Fruit fly (Drosophila melanogaster) whole organism, embryonic: ENCODE data around the gene fz4.

ENCODE experiments used
- Aef1 ChIP-seq: fragments of 200-800 bp; sonication (Bioruptor generic); IDR thresholded peaks from 3 replicates; pipeline ENCODE4 v1.3.6; 2022; ENCODE audit warnings: missing biosample characterization, missing genetic modification characterization
- CG10267 ChIP-seq: fragments of 200-800 bp; sonication (Bioruptor generic); optimal IDR thresholded peaks from 2 replicates; lab custom pipeline; 2018; ENCODE audit warnings: missing biosample characterization, mild to moderate bottlenecking, missing genetic modification characterization, moderate library complexity
- CG10543 ChIP-seq: fragments of 200-800 bp; sonication (Bioruptor generic); optimal IDR thresholded peaks from 3 replicates; lab custom pipeline; 2017; ENCODE audit warnings: missing biosample characterization, mild to moderate bottlenecking, missing genetic modification characterization, moderate library complexity
- CG10979 ChIP-seq: fragments of 200-800 bp; sonication (Bioruptor generic); optimal IDR thresholded peaks from 2 replicates; lab custom pipeline; 2018; ENCODE audit warnings: missing biosample characterization, mild to moderate bottlenecking, missing genetic modification characterization, moderate library complexity
- CG11085 ChIP-seq: fragments of 200-800 bp; sonication (Bioruptor generic); IDR thresholded peaks from 2 replicates; pipeline ENCODE4 v1.3.6; 2022; ENCODE audit warnings: missing biosample characterization, missing genetic modification characterization
- CG11456 ChIP-seq: fragments of 200-800 bp; sonication (Bioruptor generic); IDR thresholded peaks from 3 replicates; pipeline ENCODE4 v1.3.6; 2022; ENCODE audit warnings: missing biosample characterization, missing genetic modification characterization
- CG12744 ChIP-seq: fragments of 200-800 bp; sonication (Bioruptor generic); optimal IDR thresholded peaks from 2 replicates; lab custom pipeline; 2016; ENCODE audit warnings: missing biosample characterization, missing genetic modification characterization
- CG13123 ChIP-seq: fragments of 200-800 bp; sonication (Bioruptor generic); optimal IDR thresholded peaks from 2 replicates; lab custom pipeline; 2016; ENCODE audit warnings: missing biosample characterization, missing genetic modification characterization
- CG14050 ChIP-seq: fragments of 200-800 bp; sonication (Bioruptor generic); IDR thresholded peaks from 3 replicates; pipeline ENCODE4 v1.3.6; 2022; ENCODE audit warnings: missing biosample characterization, missing genetic modification characterization
- CG15514 ChIP-seq: fragments of 200-800 bp; sonication (Bioruptor generic); optimal IDR thresholded peaks from 3 replicates; lab custom pipeline; 2017; ENCODE audit warnings: missing biosample characterization, missing genetic modification characterization, mild to moderate bottlenecking, moderate library complexity, missing genetic modification reagents
- CG15696 ChIP-seq: fragments of 200-800 bp; sonication (Bioruptor generic); optimal IDR thresholded peaks from 2 replicates; lab custom pipeline; 2019; ENCODE audit warnings: missing biosample characterization, mild to moderate bottlenecking, missing genetic modification characterization, moderate library complexity
- CG17612 ChIP-seq: fragments of 200-800 bp; sonication (Bioruptor generic); IDR thresholded peaks from 2 replicates; pipeline ENCODE4 v1.3.6; 2022; ENCODE audit warnings: missing biosample characterization, missing genetic modification characterization
- CG18619 ChIP-seq: fragments of 200-800 bp; sonication (Bioruptor generic); optimal IDR thresholded peaks from 3 replicates; lab custom pipeline; 2017; ENCODE audit warnings: missing biosample characterization, mild to moderate bottlenecking, missing genetic modification characterization
- CG2202 ChIP-seq: fragments of 200-800 bp; sonication (Bioruptor generic); optimal IDR thresholded peaks from 2 replicates; lab custom pipeline; 2018; ENCODE audit warnings: missing biosample characterization, mild to moderate bottlenecking, missing genetic modification characterization
- CG30020 ChIP-seq: fragments of 200-800 bp; optimal IDR thresholded peaks from 2 replicates; lab custom pipeline; 2019; ENCODE audit warnings: missing biosample characterization, mild to moderate bottlenecking, missing genetic modification characterization, moderate library complexity
- CG30403 ChIP-seq: fragments of 200-800 bp; sonication (Bioruptor generic); optimal IDR thresholded peaks from 3 replicates; lab custom pipeline; 2016; ENCODE audit warnings: missing biosample characterization, missing genetic modification characterization
- CG3281 ChIP-seq: fragments of 200-800 bp; sonication (Bioruptor generic); optimal IDR thresholded peaks from 3 replicates; lab custom pipeline; 2017; ENCODE audit warnings: missing biosample characterization, mild to moderate bottlenecking, missing genetic modification characterization
- CG34224 ChIP-seq: fragments of 200-800 bp; sonication (Bioruptor generic); IDR thresholded peaks from 3 replicates; pipeline ENCODE4 v1.3.6; 2022; ENCODE audit warnings: missing biosample characterization, missing genetic modification characterization; ENCODE audit not compliant: partially characterized antibody
- CG6689 ChIP-seq: fragments of 200-800 bp; sonication (Bioruptor generic); IDR thresholded peaks from 2 replicates; pipeline ENCODE4 v1.3.6; 2022; ENCODE audit warnings: missing biosample characterization, missing genetic modification characterization
- CG8290 ChIP-seq, 3 experiments: fragments of 200-800 bp; sonication (Bioruptor generic); optimal IDR thresholded peaks; 2 replicates each; lab custom pipeline; 2016 to 2019; ENCODE audit warnings: missing biosample characterization in 3 of 3, missing genetic modification characterization in 3 of 3, mild to moderate bottlenecking in 2 of 3, moderate library complexity in 1 of 3
- CG8388 ChIP-seq: fragments of 200-800 bp; sonication (Bioruptor generic); optimal IDR thresholded peaks from 2 replicates; lab custom pipeline; 2019; ENCODE audit warnings: missing biosample characterization, mild to moderate bottlenecking, missing genetic modification characterization, moderate library complexity
- CG9797 ChIP-seq: fragments of 200-800 bp; sonication (Bioruptor generic); optimal IDR thresholded peaks from 3 replicates; lab custom pipeline; 2018; ENCODE audit warnings: missing biosample characterization, mild to moderate bottlenecking, missing genetic modification characterization
- D19A ChIP-seq: fragments of 200-800 bp; optimal IDR thresholded peaks from 3 replicates; lab custom pipeline; 2019; ENCODE audit warnings: missing biosample characterization, mild to moderate bottlenecking, missing genetic modification characterization, moderate library complexity
- Dip2 ChIP-seq: fragments of 200-800 bp; sonication (Bioruptor generic); IDR thresholded peaks from 2 replicates; pipeline ENCODE4 v1.3.6; 2022; ENCODE audit warnings: missing biosample characterization, missing genetic modification characterization
- Dll ChIP-seq: fragments of 200-800 bp; sonication (Bioruptor generic); IDR thresholded peaks from 4 replicates; pipeline ENCODE4 v1.3.6; 2022; ENCODE audit warnings: missing biosample characterization, missing genetic modification characterization; ENCODE audit not compliant: partially characterized antibody
- E2f2 ChIP-seq: fragments of 200-800 bp; sonication (Bioruptor generic); IDR thresholded peaks from 2 replicates; pipeline ENCODE4 v1.3.6; 2022; ENCODE audit warnings: missing biosample characterization, missing genetic modification characterization
- Elba2 ChIP-seq: fragments of 200-800 bp; sonication (Bioruptor generic); optimal IDR thresholded peaks from 3 replicates; lab custom pipeline; 2016; ENCODE audit warnings: missing biosample characterization, missing genetic modification characterization
- Kr ChIP-seq: fragments of 200-800 bp; sonication (Bioruptor generic); optimal IDR thresholded peaks from 2 replicates; lab custom pipeline; 2017; ENCODE audit warnings: missing biosample characterization, mild to moderate bottlenecking, missing genetic modification characterization
- Mrtf ChIP-seq: fragments of 200-800 bp; sonication (Bioruptor generic); IDR thresholded peaks from 3 replicates; pipeline ENCODE4 v1.3.6; 2022; ENCODE audit warnings: missing biosample characterization, missing genetic modification characterization
- Optix ChIP-seq: fragments of 200-800 bp; sonication (Bioruptor generic); IDR thresholded peaks from 3 replicates; pipeline ENCODE4 v1.3.6; 2022; ENCODE audit warnings: missing biosample characterization, missing genetic modification characterization
- PHDP ChIP-seq: fragments of 200-800 bp; sonication (Bioruptor generic); optimal IDR thresholded peaks from 3 replicates; lab custom pipeline; 2018; ENCODE audit warnings: missing biosample characterization, mild to moderate bottlenecking, missing genetic modification characterization, moderate library complexity
- Scr ChIP-seq: fragments of 200-800 bp; sonication (Bioruptor generic); IDR thresholded peaks from 2 replicates; pipeline ENCODE4 v1.3.6; 2022; ENCODE audit warnings: missing biosample characterization, missing genetic modification characterization; ENCODE audit not compliant: partially characterized antibody
- Taf1 ChIP-seq: fragments of 200-800 bp; sonication (Bioruptor generic); IDR thresholded peaks from 2 replicates; pipeline ENCODE4 v1.3.6; 2022; ENCODE audit warnings: missing biosample characterization, missing genetic modification characterization
- al ChIP-seq: fragments of 200-800 bp; sonication (Bioruptor generic); IDR thresholded peaks from 2 replicates; pipeline ENCODE4 v1.3.6; 2022; ENCODE audit warnings: missing biosample characterization, missing genetic modification characterization
- cato ChIP-seq: fragments of 200-800 bp; sonication (Bioruptor generic); optimal IDR thresholded peaks from 2 replicates; lab custom pipeline; 2016; ENCODE audit warnings: missing biosample characterization, missing genetic modification characterization, borderline replicate concordance
- crol ChIP-seq: fragments of 200-800 bp; sonication (Bioruptor generic); IDR thresholded peaks from 2 replicates; pipeline ENCODE4 v1.3.6; 2022; ENCODE audit warnings: missing biosample characterization, missing genetic modification characterization
- dmrt11E ChIP-seq: fragments of 200-800 bp; sonication (Bioruptor generic); optimal IDR thresholded peaks from 3 replicates; lab custom pipeline; 2018; ENCODE audit warnings: missing biosample characterization, mild to moderate bottlenecking, missing genetic modification characterization, moderate library complexity
- fd3F ChIP-seq: fragments of 200-800 bp; sonication (Bioruptor generic); optimal IDR thresholded peaks from 2 replicates; lab custom pipeline; 2018; ENCODE audit warnings: missing biosample characterization, mild to moderate bottlenecking, missing genetic modification characterization, moderate library complexity
- gcm ChIP-seq: fragments of 200-800 bp; sonication (Bioruptor generic); optimal IDR thresholded peaks from 2 replicates; lab custom pipeline; 2019; ENCODE audit warnings: missing biosample characterization, mild to moderate bottlenecking, missing genetic modification characterization, moderate library complexity
- hbn ChIP-seq: fragments of 200-800 bp; sonication (Bioruptor generic); IDR thresholded peaks from 2 replicates; pipeline ENCODE4 v1.3.6; 2022; ENCODE audit warnings: missing biosample characterization, missing genetic modification characterization; ENCODE audit not compliant: partially characterized antibody
- insv ChIP-seq, 2 experiments: fragments of 200-800 bp; sonication (Bioruptor generic); optimal IDR thresholded peaks; 3 replicates each; lab custom pipeline; 2016 to 2018; ENCODE audit warnings: missing biosample characterization in 2 of 2, missing genetic modification characterization in 2 of 2
- klu ChIP-seq: fragments of 200-800 bp; sonication (Bioruptor generic); IDR thresholded peaks from 2 replicates; pipeline ENCODE4 v1.3.6; 2022; ENCODE audit warnings: missing biosample characterization, missing genetic modification characterization
- nau ChIP-seq: fragments of 200-800 bp; sonication (Bioruptor generic); optimal IDR thresholded peaks from 3 replicates; lab custom pipeline; 2017; ENCODE audit warnings: missing biosample characterization, mild to moderate bottlenecking, missing genetic modification characterization, missing genetic modification reagents
- rib ChIP-seq: fragments of 200-800 bp; sonication (Bioruptor generic); IDR thresholded peaks from 2 replicates; pipeline ENCODE4 v1.3.6; 2022; ENCODE audit warnings: missing biosample characterization, missing genetic modification characterization
- row ChIP-seq: fragments of 200-800 bp; sonication (Bioruptor generic); IDR thresholded peaks from 3 replicates; pipeline ENCODE4 v1.3.6; 2022; ENCODE audit warnings: missing biosample characterization, missing genetic modification characterization
- sc ChIP-seq, 3 experiments: fragments of >200 bp in 2 of 3; fragments of 200-800 bp in 1 of 3; sonication (Bioruptor generic) in 1 of 3; optimal IDR thresholded peaks; 2 replicates in 2 of 3; 3 replicates in 1 of 3; lab custom pipeline; 2017; ENCODE audit warnings: mild to moderate bottlenecking in 1 of 3, missing biosample characterization in 1 of 3, missing genetic modification characterization in 1 of 3, missing genetic modification reagents in 1 of 3
- sug ChIP-seq: fragments of 200-800 bp; optimal IDR thresholded peaks from 2 replicates; lab custom pipeline; 2019; ENCODE audit warnings: missing biosample characterization, mild to moderate bottlenecking, missing genetic modification characterization, moderate library complexity
- tin ChIP-seq: fragments of 200-800 bp; sonication (Bioruptor generic); optimal IDR thresholded peaks from 3 replicates; lab custom pipeline; 2016; ENCODE audit warnings: missing biosample characterization, missing genetic modification characterization

Gene fz4

dm6 chrX:7104400-7105068, 5.6 kb downstream of the fz4 start, which contains the start of the genes CG4617 and CG8300 (continued):
- TF ChIP-seq Aef1 (GFP tag; lab: Robert Waterston, UW) (0 out of 3 replicates have a peak, but pooled peaks have one; percentile 29), Mrtf (GFP tag; lab: Robert Waterston, UW) (no peak), CG9797 (GFP tag; lab: Kevin White, UChicago) (peak; percentile 19), Kr (GFP tag; lab: Kevin White, UChicago) (no peak), CG2202 (tag; lab: Kevin White, UChicago) (no peak), insv (GFP tag; optimal IDR thresholded peaks at IDR 0.05; lab: Kevin White, UChicago) (peak in 1 of 2 experiments; percentile 10), CG6689 (GFP tag; lab: Robert Waterston, UW) (0 out of 2 replicates have a peak, but pooled peaks have one; percentile 21), CG10267 (tag; lab: Kevin White, UChicago) (peak; percentile 43), CG18619 (GFP tag; lab: Kevin White, UChicago) (no peak), hbn (GFP tag; lab: Robert Waterston, UW) (no peak), sug (no peak), cato (GFP tag; lab: Kevin White, UChicago) (no peak), rib (GFP tag; lab: Robert Waterston, UW) (no peak), Taf1 (GFP tag; lab: Robert Waterston, UW) (no peak), Scr (peak; percentile 49), dmrt11E (tag; lab: Kevin White, UChicago) (peak; percentile 34), CG12744 (GFP tag; lab: Kevin White, UChicago) (no peak), E2f2 (GFP tag; lab: Robert Waterston, UW) (peak; percentile 64), CG30020 (tag; lab: Kevin White, UChicago) (peak; percentile 6), CG8290 (GFP tag; optimal IDR thresholded peaks at IDR 0.05; lab: Kevin White, UChicago) (peak; percentile 17), CG8290 (tag; optimal IDR thresholded peaks at IDR 0.05; lab: Kevin White, UChicago) (peak in 1 of 2 experiments; percentile 10), Elba2 (GFP tag; lab: Kevin White, UChicago) (peak; percentile 25), row (GFP tag; lab: Robert Waterston, UW) (peak; percentile 70), al (0 out of 2 replicates have a peak, but pooled peaks have one; percentile 18), CG10979 (no peak), CG10543 (GFP tag; lab: Kevin White, UChicago) (peak; percentile 52), CG30403 (peak; percentile 24), CG34224 (no peak), tin (GFP tag; lab: Kevin White, UChicago) (peak; percentile 30), Optix (GFP tag; lab: Robert Waterston, UW) (no peak), CG3281 (GFP tag; lab: Kevin White, UChicago) (no peak), CG11456 (GFP tag; lab: Robert Waterston, UW) (no peak), CG15514 (GFP tag; lab: Kevin White, UChicago) (peak; percentile 8), klu (GFP tag; lab: Robert Waterston, UW) (no peak), sc (optimal IDR thresholded peaks at IDR 0.05; lab: Kevin White, UChicago) (no peak), sc (GFP tag; optimal IDR thresholded peaks at IDR 0.05; lab: Kevin White, UChicago) (no peak), CG17612 (GFP tag; lab: Robert Waterston, UW) (no peak), nau (GFP tag; lab: Kevin White, UChicago) (no peak), D19A (tag; lab: Kevin White, UChicago) (no peak), CG11085 (GFP tag; lab: Robert Waterston, UW) (no peak), fd3F (GFP tag; lab: Kevin White, UChicago) (no peak), CG13123 (GFP tag; lab: Kevin White, UChicago) (no peak), PHDP (peak; percentile 25), CG14050 (no peak), Dip2 (GFP tag; lab: Robert Waterston, UW) (no peak), CG15696 (tag; lab: Kevin White, UChicago) (peak; percentile 5), CG8388 (GFP tag; lab: Kevin White, UChicago) (peak; percentile 34), Dll (GFP tag; lab: Robert Waterston, UW) (0 out of 4 replicates have a peak, but pooled peaks have one; percentile 23), crol (GFP tag; lab: Robert Waterston, UW) (no peak), gcm (GFP tag; lab: Kevin White, UChicago) (no peak)
